Worm (Caenorhabditis elegans) whole organism, early embryonic: ENCODE measurements around the gene T01D1.4.

ENCODE experiments used
- B0310.2 ChIP-seq: sonication (generic microtip); optimal IDR thresholded peaks from 2 replicates; lab custom pipeline; 2016; ENCODE audit warnings: mild to moderate bottlenecking, missing genetic modification characterization, missing compliant biosample characterization
- ama-1 ChIP-seq: fragments of 150-350 bp; optimal IDR thresholded peaks from 2 replicates; lab custom pipeline; 2014
- hmbx-1 ChIP-seq: sonication (generic microtip); optimal IDR thresholded peaks from 2 replicates; lab custom pipeline; 2016; ENCODE audit warnings: mild to moderate bottlenecking, missing genetic modification characterization, missing compliant biosample characterization
- hnd-1 ChIP-seq: sonication (generic microtip); optimal IDR thresholded peaks from 2 replicates; lab custom pipeline; 2016; ENCODE audit warnings: missing genetic modification characterization, missing compliant biosample characterization

DNA sequence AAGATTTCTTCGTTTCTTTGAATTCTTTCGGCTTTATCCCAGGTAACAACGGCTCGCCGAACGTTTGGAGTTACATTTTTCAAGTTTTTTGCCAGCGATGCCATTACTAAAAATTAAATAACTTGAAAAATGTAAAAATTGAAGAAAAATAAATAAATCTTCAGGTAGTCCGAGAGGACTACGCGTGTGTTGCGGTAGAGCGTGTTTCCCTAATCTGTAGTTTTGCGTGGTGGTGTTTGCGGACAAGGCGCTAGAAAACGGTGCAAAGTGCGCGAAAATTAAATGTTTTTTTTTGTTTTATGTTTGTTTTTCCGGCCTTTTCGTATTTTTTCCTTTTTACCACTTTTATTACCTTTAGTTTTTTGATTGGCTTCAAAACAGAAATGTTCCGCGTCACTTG lies 23.0 kb downstream of the T01D1.4 start, which contains the start of gene mrpl-28:
- TF ChIP-seq hnd-1 (tag; lab: Kevin White, UChicago), result no peak
- TF ChIP-seq hmbx-1 (tag; lab: Kevin White, UChicago), result no peak
- no peak for TF ChIP-seq ama-1
- no peak for TF ChIP-seq B0310.2 (tag; lab: Kevin White, UChicago)
